Worm (Caenorhabditis elegans) whole organism, L4 larva: ENCODE results near the gene cat-1.

Source experiments
- Y105C5A.15 ChIP-seq: fragments of 200-800 bp; sonication (Bioruptor generic); IDR thresholded peaks from 2 replicates; pipeline ENCODE4 v1.3.6; 2022; ENCODE audit warnings: missing genetic modification characterization, missing compliant biosample characterization
- aly-2 ChIP-seq: sonication (generic microtip); optimal IDR thresholded peaks from 2 replicates; lab custom pipeline; 2018; ENCODE audit warnings: missing biosample characterization, missing genetic modification characterization
- ceh-44 ChIP-seq: fragments of 200-800 bp; sonication (Bioruptor generic); IDR thresholded peaks from 2 replicates; pipeline ENCODE4 v1.3.6; 2022; ENCODE audit warnings: missing genetic modification reagents, missing genetic modification characterization, missing compliant biosample characterization
- ces-1 ChIP-seq: fragments of 150-350 bp; sonication (generic microtip); optimal IDR thresholded peaks from 4 replicates; lab custom pipeline; 2014; ENCODE audit warnings: missing biosample characterization, missing genetic modification reagents, missing genetic modification characterization
- dmd-8 ChIP-seq: fragments of 200-800 bp; sonication (Bioruptor generic); IDR thresholded peaks from 2 replicates; pipeline ENCODE4 v1.3.6; 2022; ENCODE audit warnings: missing genetic modification characterization, missing compliant biosample characterization
- egl-43 ChIP-seq: fragments of 200-800 bp; sonication (Bioruptor generic); IDR thresholded peaks from 2 replicates; pipeline ENCODE4 v1.3.6; 2022; ENCODE audit warnings: missing genetic modification reagents, missing genetic modification characterization, missing compliant biosample characterization
- mep-1 ChIP-seq: fragments of 150-350 bp; sonication (generic microtip); optimal IDR thresholded peaks from 3 replicates; lab custom pipeline; 2014; ENCODE audit warnings: missing biosample characterization, missing genetic modification characterization
- snpc-4 ChIP-seq: fragments of 150-350 bp; optimal IDR thresholded peaks from 2 replicates; lab custom pipeline; 2014; ENCODE audit warnings: missing biosample characterization, missing genetic modification characterization

- no peak for TF ChIP-seq snpc-4
- no peak for TF ChIP-seq ceh-44 (GFP tag; lab: Robert Waterston, UW)
- TF ChIP-seq egl-43 (GFP tag; lab: Robert Waterston, UW): no peak
- no peak for TF ChIP-seq dmd-8
- TF ChIP-seq mep-1 (tag; lab: Kevin White, UChicago): no peak
- no peak for TF ChIP-seq ces-1 (GFP tag; lab: Kevin White, UChicago)
- no peak for TF ChIP-seq aly-2 (tag; lab: Kevin White, UChicago)
- no peak for TF ChIP-seq Y105C5A.15 (GFP tag; lab: Robert Waterston, UW)
Measured at ce11 chrX:5714077-5714675, 3.6 kb upstream of the cat-1 start, which contains the start of gene cyp-43A1.
